Fruit fly (Drosophila melanogaster) S2 (cell line): ENCODE data around the gene CG17593.

Source experiments
- CG8478 ChIP-seq: fragments of >200 bp; optimal IDR thresholded peaks from 2 replicates; lab custom pipeline; 2018
- CTCF ChIP-seq, 2 experiments: fragments of >200 bp; optimal IDR thresholded peaks; 2 replicates each; lab custom pipeline; 2018

DNA sequence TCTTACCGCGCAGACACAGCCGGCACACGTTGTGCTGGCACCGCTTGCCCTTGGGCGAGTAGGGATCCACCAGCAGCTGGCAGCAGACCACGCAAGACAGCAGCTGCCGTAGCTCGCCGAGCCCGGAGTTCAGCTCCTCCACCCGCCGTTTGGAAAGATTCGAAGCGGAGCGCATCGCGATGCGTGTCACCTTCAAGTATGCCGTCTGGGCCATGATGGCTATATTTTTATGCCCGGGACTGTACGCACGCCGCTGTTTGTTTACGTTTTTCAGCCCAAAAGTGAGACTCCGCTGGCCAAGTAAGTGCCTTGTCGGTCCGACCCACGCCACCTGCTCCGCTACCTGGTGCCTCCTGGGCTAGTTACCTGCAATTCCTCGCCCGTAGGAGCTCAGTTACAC lies 49.2 kb upstream of the CG17593 start:
- no peak for TF ChIP-seq CTCF (optimal IDR thresholded peaks at IDR 0.05; lab: Kevin White, UChicago)
- TF ChIP-seq CG8478 (lab: Kevin White, UChicago), result no peak
